Fruit fly (Drosophila melanogaster) Kc167 (cell line): Measurements from ENCODE around the gene CG34347.

ENCODE experiments used
- Myc ChIP-seq: fragments of >200 bp; optimal IDR thresholded peaks from 2 replicates; lab custom pipeline; 2017; ENCODE audit warnings: missing external identifiers
- h ChIP-seq: fragments of >200 bp; optimal IDR thresholded peaks from 3 replicates; lab custom pipeline; 2018; ENCODE audit warnings: missing external identifiers
- insv ChIP-seq: fragments of >200 bp; optimal IDR thresholded peaks from 3 replicates; lab custom pipeline; 2018; ENCODE audit warnings: missing external identifiers
- psq ChIP-seq: fragments of >200 bp; optimal IDR thresholded peaks from 2 replicates; lab custom pipeline; 2017; ENCODE audit warnings: missing external identifiers
- ttk ChIP-seq: sonication (Bioruptor generic); optimal IDR thresholded peaks from 2 replicates; lab custom pipeline; 2017; ENCODE audit warnings: missing external identifiers

- no peak for TF ChIP-seq Myc
- TF ChIP-seq psq (lab: Kevin White, UChicago) = no peak
- no peak for TF ChIP-seq insv (lab: Kevin White, UChicago)
- no peak for TF ChIP-seq h (lab: Kevin White, UChicago)
- no peak for TF ChIP-seq ttk (lab: Kevin White, UChicago)
Measured at dm6 chr3R:31290195-31290594, 20.8 kb upstream of the CG34347 start.
